Worm (Caenorhabditis elegans) whole organism, L4/young adult: ENCODE results near the gene ZC262.4.

Experiments
- W03F9.2 ChIP-seq: fragments of 150-350 bp; optimal IDR thresholded peaks from 2 replicates; lab custom pipeline; 2014; ENCODE audit warnings: missing biosample characterization, missing genetic modification characterization
- dao-5 ChIP-seq: sonication (generic microtip); optimal IDR thresholded peaks from 2 replicates; lab custom pipeline; 2016; ENCODE audit warnings: missing genotype, missing genetic modification characterization, moderate library complexity, missing compliant biosample characterization
- him-1 ChIP-seq: sonication (generic microtip); optimal IDR thresholded peaks from 2 replicates; lab custom pipeline; 2016; ENCODE audit warnings: missing genotype, missing genetic modification reagents, missing genetic modification characterization, missing compliant biosample characterization

- TF ChIP-seq dao-5 = no peak
- TF ChIP-seq W03F9.2 = no peak
- no peak for TF ChIP-seq him-1 (tag; lab: Kevin White, UChicago)
Observed at ce11 chrIII:8355462-8355815, 21.1 kb upstream of the ZC262.4 start.
